Worm (Caenorhabditis elegans) whole organism, L4 larva: Measurements from ENCODE around the gene cyld-1.

ENCODE experiments used
- D1046.2 ChIP-seq: fragments of 200-800 bp; sonication (Bioruptor generic); IDR thresholded peaks from 2 replicates; pipeline ENCODE4 v1.3.6; 2022; ENCODE audit warnings: missing genetic modification characterization, missing compliant biosample characterization
- F10B5.3 ChIP-seq: sonication (generic microtip); optimal IDR thresholded peaks from 2 replicates; lab custom pipeline; 2016; ENCODE audit warnings: mild to moderate bottlenecking, missing genetic modification characterization, missing compliant biosample characterization
- F37D6.2 ChIP-seq: sonication (generic microtip); optimal IDR thresholded peaks from 2 replicates; lab custom pipeline; 2016; ENCODE audit warnings: mild to moderate bottlenecking, missing genetic modification characterization, missing compliant biosample characterization
- Y105C5A.15 ChIP-seq: fragments of 200-800 bp; sonication (Bioruptor generic); IDR thresholded peaks from 2 replicates; pipeline ENCODE4 v1.3.6; 2022; ENCODE audit warnings: missing genetic modification characterization, missing compliant biosample characterization
- Y75B8A.6 ChIP-seq: fragments of 200-800 bp; sonication (Bioruptor generic); IDR thresholded peaks from 2 replicates; pipeline ENCODE4 v1.3.6; 2022; ENCODE audit warnings: missing genetic modification reagents, missing genetic modification characterization, missing compliant biosample characterization
- aha-1 ChIP-seq: fragments of 150-350 bp; peaks from one replicate; lab custom pipeline; 2014; ENCODE audit warnings: missing biosample characterization, missing genetic modification characterization
- aly-2 ChIP-seq: sonication (generic microtip); optimal IDR thresholded peaks from 2 replicates; lab custom pipeline; 2018; ENCODE audit warnings: missing biosample characterization, missing genetic modification characterization
- ama-1 ChIP-seq: fragments of 150-350 bp; optimal IDR thresholded peaks from 2 replicates; lab custom pipeline; 2014; ENCODE audit warnings: inconsistent platforms, mixed read lengths
- arid-1 ChIP-seq: fragments of 200-800 bp; sonication (Bioruptor generic); conservative IDR thresholded peaks from 2 replicates; pipeline ENCODE4 v1.3.6; 2022; ENCODE audit warnings: missing genetic modification reagents, missing genetic modification characterization, missing compliant biosample characterization
- ceh-20 ChIP-seq: fragments of 200-800 bp; sonication (Bioruptor generic); IDR thresholded peaks from 2 replicates; pipeline ENCODE4 v1.3.6; 2022; ENCODE audit warnings: missing genetic modification reagents, missing genetic modification characterization, missing compliant biosample characterization
- ceh-28 ChIP-seq: fragments of 150-350 bp; optimal IDR thresholded peaks from 2 replicates; lab custom pipeline; 2014; ENCODE audit warnings: missing biosample characterization, missing genetic modification reagents, missing genetic modification characterization
- ces-1 ChIP-seq: fragments of 150-350 bp; sonication (generic microtip); optimal IDR thresholded peaks from 4 replicates; lab custom pipeline; 2014; ENCODE audit warnings: missing biosample characterization, missing genetic modification reagents, missing genetic modification characterization
- cey-2 ChIP-seq: sonication (generic microtip); optimal IDR thresholded peaks from 3 replicates; lab custom pipeline; 2017; ENCODE audit warnings: missing genetic modification characterization, mild to moderate bottlenecking, missing compliant biosample characterization, antibody characterized with exemption, borderline replicate concordance; ENCODE audit not compliant: insufficient read depth
- ctbp-1 ChIP-seq: fragments of 200-800 bp; sonication (Bioruptor generic); IDR thresholded peaks from 2 replicates; pipeline ENCODE4 v1.3.6; 2022; ENCODE audit warnings: missing genetic modification reagents, missing genetic modification characterization, missing compliant biosample characterization
- daf-12 ChIP-seq: fragments of 150-350 bp; optimal IDR thresholded peaks from 2 replicates; lab custom pipeline; 2014; ENCODE audit warnings: missing biosample characterization, missing genetic modification reagents, missing genetic modification characterization
- daf-19 ChIP-seq: fragments of 200-800 bp; sonication (Bioruptor generic); conservative IDR thresholded peaks from 2 replicates; pipeline ENCODE4 v1.3.6; 2022; ENCODE audit warnings: missing genetic modification characterization, missing compliant biosample characterization
- dmd-6 ChIP-seq: fragments of 200-800 bp; sonication (Bioruptor generic); IDR thresholded peaks from 2 replicates; pipeline ENCODE4 v1.3.6; 2022; ENCODE audit warnings: missing genetic modification reagents, missing genetic modification characterization, missing compliant biosample characterization
- dmd-8 ChIP-seq: fragments of 200-800 bp; sonication (Bioruptor generic); IDR thresholded peaks from 2 replicates; pipeline ENCODE4 v1.3.6; 2022; ENCODE audit warnings: missing genetic modification characterization, missing compliant biosample characterization
- dpl-1 ChIP-seq: fragments of 150-350 bp; optimal IDR thresholded peaks from 2 replicates; lab custom pipeline; 2014; ENCODE audit warnings: missing biosample characterization, missing genetic modification reagents, missing genetic modification characterization
- egl-27 ChIP-seq: sonication (generic microtip); optimal IDR thresholded peaks from 3 replicates; lab custom pipeline; 2017; ENCODE audit warnings: missing biosample characterization, missing genetic modification reagents, missing genetic modification characterization
- egl-43 ChIP-seq: fragments of 200-800 bp; sonication (Bioruptor generic); IDR thresholded peaks from 2 replicates; pipeline ENCODE4 v1.3.6; 2022; ENCODE audit warnings: missing genetic modification reagents, missing genetic modification characterization, missing compliant biosample characterization
- fkh-10 ChIP-seq: fragments of 150-350 bp; optimal IDR thresholded peaks from 2 replicates; lab custom pipeline; 2014; ENCODE audit warnings: missing biosample characterization, missing genetic modification reagents, missing genetic modification characterization
- fos-1 ChIP-seq: fragments of 150-350 bp; optimal IDR thresholded peaks from 2 replicates; lab custom pipeline; 2014; ENCODE audit warnings: missing biosample characterization, missing genetic modification characterization
- gei-8 ChIP-seq: fragments of 200-800 bp; sonication (Bioruptor generic); optimal IDR thresholded peaks from 2 replicates; lab custom pipeline; 2018; ENCODE audit warnings: mild to moderate bottlenecking, missing genetic modification characterization, missing compliant biosample characterization
- hif-1 ChIP-seq, 2 experiments: sonication (generic microtip); optimal IDR thresholded peaks; 2 replicates each; lab custom pipeline; 2016 to 2017; ENCODE audit warnings: missing compliant biosample characterization in 2 of 2, missing genetic modification characterization in 2 of 2, missing genetic modification reagents in 2 of 2, missing genotype in 2 of 2, mild to moderate bottlenecking in 1 of 2
- hlh-11 ChIP-seq: fragments of 200-800 bp; sonication (Bioruptor generic); optimal IDR thresholded peaks from 2 replicates; lab custom pipeline; 2018; ENCODE audit warnings: mild to moderate bottlenecking, missing genetic modification characterization, missing compliant biosample characterization
- jun-1 ChIP-seq: fragments of 150-350 bp; optimal IDR thresholded peaks from 2 replicates; lab custom pipeline; 2014; ENCODE audit warnings: missing biosample characterization, missing genetic modification reagents, missing genetic modification characterization
- lim-7 ChIP-seq: fragments of 200-800 bp; sonication (Bioruptor generic); IDR thresholded peaks from 2 replicates; pipeline ENCODE4 v1.3.6; 2022; ENCODE audit warnings: missing genetic modification characterization, missing compliant biosample characterization
- lin-1 ChIP-seq: fragments of 200-800 bp; sonication (Bioruptor generic); IDR thresholded peaks from 2 replicates; pipeline ENCODE4 v1.3.6; 2022; ENCODE audit warnings: missing genetic modification reagents, missing genetic modification characterization, missing compliant biosample characterization
- lin-15B ChIP-seq: fragments of 150-350 bp; sonication (generic microtip); optimal IDR thresholded peaks from 3 replicates; lab custom pipeline; 2014; ENCODE audit warnings: missing biosample characterization, missing genetic modification characterization
- lin-29 ChIP-seq: fragments of 200-800 bp; sonication (Bioruptor generic); IDR thresholded peaks from 2 replicates; pipeline ENCODE4 v1.3.6; 2022; ENCODE audit warnings: missing genetic modification reagents, missing genetic modification characterization, missing compliant biosample characterization
- lin-39 ChIP-seq: fragments of 150-350 bp; optimal IDR thresholded peaks from 2 replicates; lab custom pipeline; 2014; ENCODE audit warnings: missing biosample characterization, missing genetic modification reagents, missing genetic modification characterization
- lsy-2 ChIP-seq, 2 experiments: fragments of 150-350 bp in 1 of 2; sonication (generic microtip) in 1 of 2; optimal IDR thresholded peaks; 2 replicates each; lab custom pipeline; 2014 to 2017; ENCODE audit warnings: missing biosample characterization in 2 of 2, missing genetic modification characterization in 2 of 2
- madf-5 ChIP-seq, 2 experiments: fragments of 200-800 bp; sonication (Bioruptor generic); IDR thresholded peaks; 2 replicates each; pipeline ENCODE4 v1.3.6; 2022; ENCODE audit warnings: missing compliant biosample characterization in 2 of 2, missing genetic modification characterization in 2 of 2
- nhr-11 ChIP-seq: fragments of 150-350 bp; optimal IDR thresholded peaks from 2 replicates; lab custom pipeline; 2014; ENCODE audit warnings: missing biosample characterization, missing genetic modification characterization
- nhr-111 ChIP-seq: fragments of 200-800 bp; sonication (Bioruptor generic); optimal IDR thresholded peaks from 2 replicates; lab custom pipeline; 2018; ENCODE audit warnings: mild to moderate bottlenecking, missing genetic modification characterization, missing compliant biosample characterization
- nhr-25 ChIP-seq: sonication (generic microtip); optimal IDR thresholded peaks from 2 replicates; lab custom pipeline; 2017; ENCODE audit warnings: missing genetic modification characterization, mild to moderate bottlenecking, missing compliant biosample characterization, antibody characterized with exemption, moderate library complexity, borderline replicate concordance; ENCODE audit not compliant: insufficient read depth
- nhr-28 ChIP-seq: fragments of 150-350 bp; optimal IDR thresholded peaks from 2 replicates; lab custom pipeline; 2014; ENCODE audit warnings: missing biosample characterization, missing genetic modification characterization
- nhr-41 ChIP-seq: fragments of 200-800 bp; sonication (Bioruptor generic); IDR thresholded peaks from 2 replicates; pipeline ENCODE4 v1.3.6; 2022; ENCODE audit warnings: missing genetic modification reagents, missing genetic modification characterization, missing compliant biosample characterization
- nhr-42 ChIP-seq: fragments of 200-800 bp; sonication (Bioruptor generic); IDR thresholded peaks from 2 replicates; pipeline ENCODE4 v1.3.6; 2022; ENCODE audit warnings: missing genetic modification characterization, missing compliant biosample characterization
- php-3 ChIP-seq: fragments of 200-800 bp; sonication (Bioruptor generic); IDR thresholded peaks from 2 replicates; pipeline ENCODE4 v1.3.6; 2022; ENCODE audit warnings: missing genetic modification reagents, missing genetic modification characterization, missing compliant biosample characterization
- rbr-2 ChIP-seq: sonication (generic microtip); optimal IDR thresholded peaks from 2 replicates; lab custom pipeline; 2016; ENCODE audit warnings: missing genotype, missing genetic modification characterization, missing compliant biosample characterization
- saeg-2 ChIP-seq: fragments of 200-800 bp; sonication (Bioruptor generic); IDR thresholded peaks from 2 replicates; pipeline ENCODE4 v1.3.6; 2022; ENCODE audit warnings: missing genetic modification reagents, missing genetic modification characterization, missing compliant biosample characterization
- snpc-1.2 ChIP-seq: fragments of 200-800 bp; sonication (Bioruptor generic); IDR thresholded peaks from 2 replicates; pipeline ENCODE4 v1.3.6; 2022; ENCODE audit warnings: missing genetic modification reagents, missing genetic modification characterization, missing compliant biosample characterization
- snpc-4 ChIP-seq: fragments of 150-350 bp; optimal IDR thresholded peaks from 2 replicates; lab custom pipeline; 2014; ENCODE audit warnings: missing biosample characterization, missing genetic modification characterization
- spr-3 ChIP-seq: fragments of 200-800 bp; sonication (Bioruptor generic); optimal IDR thresholded peaks from 2 replicates; lab custom pipeline; 2018; ENCODE audit warnings: mild to moderate bottlenecking, missing genetic modification characterization, missing compliant biosample characterization
- tra-1 ChIP-seq: fragments of 200-800 bp; sonication (Bioruptor generic); IDR thresholded peaks from 2 replicates; pipeline ENCODE4 v1.3.6; 2022; ENCODE audit warnings: missing genetic modification reagents, missing genetic modification characterization, missing compliant biosample characterization
- unc-62 ChIP-seq, 3 experiments: fragments of 150-350 bp in 1 of 3; sonication (generic microtip); optimal IDR thresholded peaks in 2 of 3; peaks in 1 of 3; 1 replicate in 1 of 3; 2 replicates in 2 of 3; lab custom pipeline; 2014 to 2017; ENCODE audit warnings: missing biosample characterization in 3 of 3, missing genetic modification characterization in 3 of 3, missing genetic modification reagents in 3 of 3, missing genotype in 1 of 3
- zip-2 ChIP-seq: fragments of 150-350 bp; optimal IDR thresholded peaks from 2 replicates; lab custom pipeline; 2014; ENCODE audit warnings: missing biosample characterization, missing genetic modification characterization

Gene cyld-1

ce11 chrIII:9932091-9932490 lies 21.6 kb upstream of the cyld-1 start, which contains the start of gene dec-7 (continued):
- TF ChIP-seq aly-2 (no peak), tra-1 (GFP tag; lab: Robert Waterston, UW) (no peak), lin-1 (no peak), cey-2 (tag; lab: Kevin White, UChicago) (no peak), nhr-41 (GFP tag; lab: Robert Waterston, UW) (no peak), unc-62 (GFP tag; optimal IDR thresholded peaks at IDR 0.05 in 1 of 2; lab: Kevin White, UChicago) (peak in 1 of 2 experiments; percentile 50), unc-62 (tag; optimal IDR thresholded peaks at IDR 0.05; lab: Kevin White, UChicago) (no peak), nhr-28 (tag; lab: Kevin White, UChicago) (peak; percentile 11), jun-1 (tag; lab: Kevin White, UChicago) (no peak), gei-8 (GFP tag; lab: Kevin White, UChicago) (no peak), dpl-1 (GFP tag; lab: Kevin White, UChicago) (no peak), F10B5.3 (no peak), fkh-10 (GFP tag; lab: Kevin White, UChicago) (no peak), nhr-25 (tag; lab: Kevin White, UChicago) (no peak), hlh-11 (tag; lab: Kevin White, UChicago) (peak; percentile 67), lin-15B (no peak), php-3 (GFP tag; lab: Robert Waterston, UW) (no peak), saeg-2 (no peak), ces-1 (GFP tag; lab: Kevin White, UChicago) (no peak), snpc-4 (tag; lab: Kevin White, UChicago) (no peak), aha-1 (tag; lab: Kevin White, UChicago) (no peak), hif-1 (tag; optimal IDR thresholded peaks at IDR 0.05; lab: Kevin White, UChicago) (peak in 1 of 2 experiments; percentile 9), lsy-2 (tag; optimal IDR thresholded peaks at IDR 0.05; lab: Kevin White, UChicago) (no peak), madf-5 (GFP tag; IDR thresholded peaks at IDR 0.05; lab: Robert Waterston, UW) (no peak), lin-39 (no peak), fos-1 (tag; lab: Kevin White, UChicago) (no peak), dmd-6 (peak; percentile 66), D1046.2 (GFP tag; lab: Robert Waterston, UW) (no peak), nhr-111 (GFP tag; lab: Kevin White, UChicago) (no peak), zip-2 (tag; lab: Kevin White, UChicago) (no peak), lim-7 (GFP tag; lab: Robert Waterston, UW) (no peak), rbr-2 (tag; lab: Kevin White, UChicago) (no peak), egl-27 (tag; lab: Kevin White, UChicago) (no peak), F37D6.2 (tag; lab: Kevin White, UChicago) (no peak)

ce11 chrIII:9930406-9930805 lies 19.9 kb upstream of the cyld-1 start:
- TF ChIP-seq nhr-42 (GFP tag; lab: Robert Waterston, UW), result no peak
- no peak for TF ChIP-seq Y105C5A.15 (GFP tag; lab: Robert Waterston, UW)
- TF ChIP-seq nhr-111 (GFP tag; lab: Kevin White, UChicago), result no peak
- no peak for TF ChIP-seq madf-5 (GFP tag; IDR thresholded peaks at IDR 0.05; lab: Robert Waterston, UW)
- no peak for TF ChIP-seq aha-1 (tag; lab: Kevin White, UChicago)
- no peak for TF ChIP-seq arid-1 (GFP tag; lab: Robert Waterston, UW)
- TF ChIP-seq dmd-8 (GFP tag; lab: Robert Waterston, UW), result no peak
- TF ChIP-seq ceh-28 (tag; lab: Kevin White, UChicago), result no peak
- no peak for TF ChIP-seq Y75B8A.6 (GFP tag; lab: Robert Waterston, UW)
- no peak for TF ChIP-seq egl-27 (tag; lab: Kevin White, UChicago)
- peak; percentile 33; the same call in 1 of the 2 replicates for TF ChIP-seq ceh-20 (GFP tag; lab: Robert Waterston, UW)
- TF ChIP-seq nhr-25 (tag; lab: Kevin White, UChicago), result no peak
- no peak for TF ChIP-seq egl-43 (GFP tag; lab: Robert Waterston, UW)
- no peak for TF ChIP-seq ama-1 (lab: Kevin White, UChicago)
- TF ChIP-seq D1046.2 (GFP tag; lab: Robert Waterston, UW), result no peak
- no peak for TF ChIP-seq lin-29 (GFP tag; lab: Robert Waterston, UW)
- TF ChIP-seq ctbp-1 (GFP tag; lab: Robert Waterston, UW), result no peak
- TF ChIP-seq fkh-10 (GFP tag; lab: Kevin White, UChicago), result no peak
- TF ChIP-seq lin-1, result peak; percentile 36; the same call in 1 of the 2 replicates
- TF ChIP-seq jun-1 (tag; lab: Kevin White, UChicago), result no peak
- no peak for TF ChIP-seq ces-1 (GFP tag; lab: Kevin White, UChicago)
- no peak for TF ChIP-seq nhr-11 (tag; lab: Kevin White, UChicago)
- no peak for TF ChIP-seq snpc-1.2 (GFP tag; lab: Robert Waterston, UW)
- TF ChIP-seq spr-3, result no peak
- 0 out of 2 replicates have a peak, but pooled peaks have one; percentile 70 for TF ChIP-seq tra-1 (GFP tag; lab: Robert Waterston, UW)
- TF ChIP-seq fos-1 (tag; lab: Kevin White, UChicago), result no peak
- TF ChIP-seq F10B5.3, result no peak
- TF ChIP-seq daf-19, result no peak
- TF ChIP-seq daf-12, result no peak
